Worm (Caenorhabditis elegans) whole organism, mixed stage, embryonic: ENCODE measurements around the gene pat-12.

ENCODE experiments used
- blmp-1 ChIP-seq: fragments of 150-350 bp; optimal IDR thresholded peaks from 2 replicates; lab custom pipeline; 2014; ENCODE audit warnings: missing biosample characterization, missing genetic modification characterization
- ces-1 ChIP-seq: fragments of 150-350 bp; optimal IDR thresholded peaks from 2 replicates; lab custom pipeline; 2014; ENCODE audit warnings: missing biosample characterization, missing genetic modification reagents, missing genetic modification characterization
- elt-3 ChIP-seq: fragments of 150-350 bp; optimal IDR thresholded peaks from 2 replicates; lab custom pipeline; 2014; ENCODE audit warnings: missing biosample characterization, missing genetic modification characterization
- lin-13 ChIP-seq: fragments of 150-350 bp; optimal IDR thresholded peaks from 2 replicates; lab custom pipeline; 2014; ENCODE audit warnings: missing biosample characterization, missing genetic modification characterization
- lsy-2 ChIP-seq: fragments of 150-350 bp; optimal IDR thresholded peaks from 2 replicates; lab custom pipeline; 2014; ENCODE audit warnings: missing biosample characterization, missing genetic modification characterization
- mab-5 ChIP-seq: fragments of 150-350 bp; optimal IDR thresholded peaks from 2 replicates; lab custom pipeline; 2014; ENCODE audit warnings: missing biosample characterization, missing genetic modification characterization
- nhr-12 ChIP-seq: fragments of 150-350 bp; optimal IDR thresholded peaks from 2 replicates; lab custom pipeline; 2014; ENCODE audit warnings: missing biosample characterization, missing genetic modification characterization
- nhr-76 ChIP-seq: sonication (generic microtip); optimal IDR thresholded peaks from 2 replicates; lab custom pipeline; 2017; ENCODE audit warnings: missing biosample characterization, missing genetic modification characterization
- tbx-8 ChIP-seq: fragments of 200-800 bp; sonication (Bioruptor generic); optimal IDR thresholded peaks from 2 replicates; lab custom pipeline; 2018; ENCODE audit warnings: mild to moderate bottlenecking, missing genetic modification characterization, moderate library complexity, missing compliant biosample characterization
- unc-120 ChIP-seq: sonication (generic microtip); optimal IDR thresholded peaks from 2 replicates; lab custom pipeline; 2017; ENCODE audit warnings: missing genetic modification characterization, missing compliant biosample characterization; ENCODE audit not compliant: poor library complexity, severe bottlenecking
- unc-39 ChIP-seq: fragments of 150-350 bp; optimal IDR thresholded peaks from 2 replicates; lab custom pipeline; 2014; ENCODE audit warnings: missing biosample characterization, missing genetic modification characterization
- zip-8 ChIP-seq: fragments of 150-350 bp; optimal IDR thresholded peaks from 2 replicates; lab custom pipeline; 2014; ENCODE audit warnings: missing biosample characterization, missing genetic modification characterization

- TF ChIP-seq ces-1 (GFP tag; lab: Kevin White, UChicago), result no peak
- no peak for TF ChIP-seq tbx-8 (GFP tag; lab: Kevin White, UChicago)
- no peak for TF ChIP-seq unc-120
- no peak for TF ChIP-seq blmp-1 (tag; lab: Kevin White, UChicago)
- TF ChIP-seq nhr-12 (tag; lab: Kevin White, UChicago), result no peak
- TF ChIP-seq lin-13 (tag; lab: Kevin White, UChicago), result no peak
- TF ChIP-seq zip-8 (tag; lab: Kevin White, UChicago), result no peak
- TF ChIP-seq unc-39, result no peak
- no peak for TF ChIP-seq lsy-2 (tag; lab: Kevin White, UChicago)
- TF ChIP-seq mab-5 (tag; lab: Kevin White, UChicago), result no peak
- TF ChIP-seq nhr-76 (tag; lab: Kevin White, UChicago), result no peak
- no peak for TF ChIP-seq elt-3 (tag; lab: Kevin White, UChicago)
Observed at ce11 chrIII:789604-790003, 37.4 kb upstream of the pat-12 start.
